Worm (Caenorhabditis elegans): ENCODE measurements around the gene mdt-11.
"Not testable (repeated sequence)": the region's sequence is repeated elsewhere in the genome, so short reads cannot be mapped to it uniquely, and the experiment has no call there.

mdt-11 gene

ce11 chrIII:5020924-5021323, at the start of gene mdt-11:
TSS of gene mdt-11 (plus strand) at chrIII:5021224.
- TF ChIP-seq zim-3 (tag; optimal IDR thresholded peaks at IDR 0.05) (no peak), hlh-12 (tag; optimal IDR thresholded peaks at IDR 0.05) (no peak), snpc-3.4 (tag; optimal IDR thresholded peaks at IDR 0.05) (no peak)

DNA sequence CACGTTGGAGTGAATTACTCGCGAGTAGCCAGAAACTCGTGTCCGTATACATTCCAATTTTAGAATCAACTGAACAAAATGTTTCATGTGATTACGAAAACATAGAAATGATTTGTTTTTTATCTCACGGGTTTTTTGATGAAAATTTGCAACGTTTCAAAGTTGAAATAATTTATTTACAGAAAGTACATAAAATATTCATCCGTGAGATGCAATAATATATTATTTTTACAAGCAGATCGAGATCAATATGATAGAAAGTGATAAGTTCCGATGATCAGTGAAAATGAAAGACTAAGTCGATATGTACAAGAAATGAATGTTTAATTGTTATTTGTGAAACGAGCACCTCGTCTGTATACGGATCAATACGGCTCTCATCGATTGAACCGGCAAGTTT, 40.7 kb upstream of the mdt-11 start, which contains the start of gene C27F2.6:
TSS of gene C27F2.6 (minus strand) at position 101 of the 400 bp plus-strand sequence.
- TF ChIP-seq lsy-27 (tag; optimal IDR thresholded peaks at IDR 0.05; ENCODE audit: borderline replicate concordance, insufficient read depth); nhr-179 (tag; optimal IDR thresholded peaks at IDR 0.05); cebp-2 (GFP tag; IDR thresholded peaks at IDR 0.05): not testable (repeated sequence)

ce11 chrIII:4983961-4984360, 37.1 kb upstream of the mdt-11 start:
- TF ChIP-seq somi-1 (GFP tag; optimal IDR thresholded peaks at IDR 0.05) (no peak), hrde-1 (tag; optimal IDR thresholded peaks at IDR 0.05; ENCODE audit: borderline replicate concordance) (no peak), T26A5.8 (tag; optimal IDR thresholded peaks at IDR 0.05) (no peak), hmg-20 (GFP tag; IDR thresholded peaks at IDR 0.05) (no peak), rcor-1 (GFP tag; IDR thresholded peaks at IDR 0.05) (no peak), pha-4 (tag; optimal IDR thresholded peaks at IDR 0.05) (no peak), ccch-3 (GFP tag; optimal IDR thresholded peaks at IDR 0.05) (no peak), rpc-1 (optimal IDR thresholded peaks at IDR 0.05) (no peak), rpc-1 (tag; optimal IDR thresholded peaks at IDR 0.05) (no peak), snpc-4 (GFP tag; optimal IDR thresholded peaks at IDR 0.05) (no peak), snpc-4 (tag; optimal IDR thresholded peaks at IDR 0.05) (no peak)

- TF ChIP-seq cebp-1 (GFP tag; IDR thresholded peaks at IDR 0.05) = no peak
- TF ChIP-seq cebp-1 (tag; optimal IDR thresholded peaks at IDR 0.05) = no peak
- no peak for TF ChIP-seq aptf-3 (GFP tag; IDR thresholded peaks at IDR 0.05)
- TF ChIP-seq C06A6.2 (GFP tag; conservative IDR thresholded peaks at IDR 0.05) = no peak
- no peak for TF ChIP-seq let-526 (GFP tag; IDR thresholded peaks at IDR 0.05)
- no peak for TF ChIP-seq lir-1 (GFP tag; conservative IDR thresholded peaks at IDR 0.05)
- no peak for TF ChIP-seq rpc-1 (optimal IDR thresholded peaks at IDR 0.05)
- TF ChIP-seq rpc-1 (tag; optimal IDR thresholded peaks at IDR 0.05) = no peak
- TF ChIP-seq hlh-12 (tag; optimal IDR thresholded peaks at IDR 0.05) = no peak
- no peak for TF ChIP-seq sdz-38 (tag; optimal IDR thresholded peaks at IDR 0.05)
- no peak for TF ChIP-seq Y56A3A.18 (GFP tag; IDR thresholded peaks at IDR 0.05)
- no peak for TF ChIP-seq ceh-40 (GFP tag; IDR thresholded peaks at IDR 0.05)
- peak; percentile 80 for TF ChIP-seq xnd-1 (tag; optimal IDR thresholded peaks at IDR 0.05)
- 0 out of 2 replicates have a peak, but pooled peaks have one; percentile 57 for TF ChIP-seq Y53G8AR.9 (GFP tag; conservative IDR thresholded peaks at IDR 0.05)
- TF ChIP-seq C17E4.6 (GFP tag; IDR thresholded peaks at IDR 0.05) = peak; percentile 71; the same call in 1 of the 2 replicates
- TF ChIP-seq tbp1 (GFP tag; optimal IDR thresholded peaks at IDR 0.05) = peak; percentile 41
- no peak for TF ChIP-seq F37B4.10 (GFP tag; IDR thresholded peaks at IDR 0.05)
- TF ChIP-seq hmg-20 (GFP tag; IDR thresholded peaks at IDR 0.05) = no peak
- no peak for TF ChIP-seq F22D6.2 (tag; optimal IDR thresholded peaks at IDR 0.05)
- TF ChIP-seq ekl-4 (GFP tag; IDR thresholded peaks at IDR 0.05) = peak; percentile 66
- TF ChIP-seq lin-26 (GFP tag; IDR thresholded peaks at IDR 0.05) = no peak
- TF ChIP-seq F52B5.7 (tag; optimal IDR thresholded peaks at IDR 0.05) = no peak
- no peak for TF ChIP-seq tbx-9 (tag; optimal IDR thresholded peaks at IDR 0.05; ENCODE audit: borderline replicate concordance)
- no peak for TF ChIP-seq ztf-26 (tag; optimal IDR thresholded peaks at IDR 0.05)
- TF ChIP-seq cebp-2 (GFP tag; IDR thresholded peaks at IDR 0.05) = no peak
- no peak for TF ChIP-seq nhr-90 (tag; optimal IDR thresholded peaks at IDR 0.05)
- peak; percentile 95 for TF ChIP-seq nfyb-1 (GFP tag; IDR thresholded peaks at IDR 0.05)
- TF ChIP-seq bed-2 (GFP tag; IDR thresholded peaks at IDR 0.05) = no peak
- no peak for TF ChIP-seq snpc-1.3 (tag; optimal IDR thresholded peaks at IDR 0.05; ENCODE audit: insufficient read depth)
- no peak for TF ChIP-seq F57A8.1 (GFP tag; optimal IDR thresholded peaks at IDR 0.05)
- no peak for TF ChIP-seq ztf-28 (GFP tag; IDR thresholded peaks at IDR 0.05)
- peak; percentile 91 for TF ChIP-seq ceh-91 (GFP tag; IDR thresholded peaks at IDR 0.05)
Observed at ce11 chrIII:4984444-4985086, 36.5 kb upstream of the mdt-11 start, which contains the start of gene C27F2.7. TSS of gene C27F2.7 (minus strand) at chrIII:4984494.
